Worm (Caenorhabditis elegans): ENCODE results near the gene srv-25.

srv-25 gene

ce11 chrIV:6284277-6284676 is 19.3 kb downstream of the srv-25 start, which contains the start of gene ops-1:
Gene ops-1 (minus strand): TSS chrIV:6284377.
- no peak for TF ChIP-seq T23F11.4 (GFP tag; optimal IDR thresholded peaks at IDR 0.05)
- TF ChIP-seq sox-4 (tag; optimal IDR thresholded peaks at IDR 0.05), result no peak

- TF ChIP-seq C38D4.7 (GFP tag; optimal IDR thresholded peaks at IDR 0.05) (no peak), elt-4 (tag; optimal IDR thresholded peaks at IDR 0.05) (no peak), ceh-22 (tag; optimal IDR thresholded peaks at IDR 0.05) (no peak), dve-1 (tag; optimal IDR thresholded peaks at IDR 0.05) (no peak), ets-4 (tag; optimal IDR thresholded peaks at IDR 0.05) (no peak), elt-2 (tag; optimal IDR thresholded peaks at IDR 0.05) (no peak), K09A11.1 (tag; optimal IDR thresholded peaks at IDR 0.05; ENCODE audit: insufficient read depth) (no peak), ceh-24 (tag; optimal IDR thresholded peaks at IDR 0.05) (no peak), ceh-2 (tag; optimal IDR thresholded peaks at IDR 0.05) (no peak), ceh-6 (GFP tag; optimal IDR thresholded peaks at IDR 0.05) (no peak), odd-2 (tag; optimal IDR thresholded peaks at IDR 0.05) (no peak), tbx-7 (tag; optimal IDR thresholded peaks at IDR 0.05) (no peak), pag-3 (tag; optimal IDR thresholded peaks at IDR 0.05; ENCODE audit: borderline replicate concordance) (no peak), nfya-1 (tag; optimal IDR thresholded peaks at IDR 0.05) (no peak), ahr-1 (tag; optimal IDR thresholded peaks at IDR 0.05) (no peak), ceh-34 (tag; optimal IDR thresholded peaks at IDR 0.05) (no peak), hlh-6 (tag; optimal IDR thresholded peaks at IDR 0.05) (no peak), npax-4 (tag; optimal IDR thresholded peaks at IDR 0.05) (no peak), ceh-45 (GFP tag; IDR thresholded peaks at IDR 0.05) (no peak), pat-9 (tag; optimal IDR thresholded peaks at IDR 0.05) (no peak)
These were observed 21.4 kb downstream of the srv-25 start, which contains the start of gene srv-32 for ce11 chrIV:6282143-6282542. Gene srv-32 (minus strand): TSS chrIV:6282243.

ce11 chrIV:6279392-6279791 is 24.1 kb downstream of the srv-25 start, which contains the start of gene sams-5:
Gene sams-5 (minus strand): TSS chrIV:6279522.
- no peak for TF ChIP-seq ceh-14 (tag; optimal IDR thresholded peaks at IDR 0.05)
- peak; percentile 58 for TF ChIP-seq elt-2 (tag; optimal IDR thresholded peaks at IDR 0.05)

ce11 chrIV:6275671-6276209 is 27.8 kb downstream of the srv-25 start, which contains the start of the genes aat-4 and T13A10.1:
Gene aat-4 (minus strand): TSS chrIV:6275721.
Gene T13A10.1 (plus strand): TSS chrIV:6276081.
- TF ChIP-seq elt-2 (tag; optimal IDR thresholded peaks at IDR 0.05) (peak; percentile 78), lim-6 (tag; optimal IDR thresholded peaks at IDR 0.05) (no peak)

- TF ChIP-seq ama-1 (optimal IDR thresholded peaks at IDR 0.05) (no peak), ceh-24 (tag; optimal IDR thresholded peaks at IDR 0.05) (no peak), ceh-45 (GFP tag; IDR thresholded peaks at IDR 0.05) (no peak), ceh-19 (GFP tag; optimal IDR thresholded peaks at IDR 0.05) (no peak), K09A11.1 (tag; optimal IDR thresholded peaks at IDR 0.05; ENCODE audit: insufficient read depth) (no peak), unc-3 (GFP tag; conservative IDR thresholded peaks at IDR 0.05) (no peak), unc-3 (tag; optimal IDR thresholded peaks at IDR 0.05) (no peak), fkh-6 (tag; optimal IDR thresholded peaks at IDR 0.05) (no peak), mec-3 (tag; optimal IDR thresholded peaks at IDR 0.05; ENCODE audit: borderline replicate concordance) (no peak), rnt-1 (tag; optimal IDR thresholded peaks at IDR 0.05) (no peak), pha-2 (tag; optimal IDR thresholded peaks at IDR 0.05) (no peak), pros-1 (tag; optimal IDR thresholded peaks at IDR 0.05) (no peak), syd-9 (tag; optimal IDR thresholded peaks at IDR 0.05) (no peak), hlh-6 (tag; optimal IDR thresholded peaks at IDR 0.05) (no peak), elt-4 (tag; optimal IDR thresholded peaks at IDR 0.05) (no peak), ztf-16 (tag; optimal IDR thresholded peaks at IDR 0.05) (no peak), pqm-1 (tag; optimal IDR thresholded peaks at IDR 0.05) (no peak), Y22D7AL.16 (tag; optimal IDR thresholded peaks at IDR 0.05) (no peak), ceh-31 (tag; optimal IDR thresholded peaks at IDR 0.05) (no peak), npax-4 (tag; optimal IDR thresholded peaks at IDR 0.05) (no peak), pax-1 (tag; optimal IDR thresholded peaks at IDR 0.05) (no peak)
These were observed 31.6 kb downstream of the srv-25 start, which contains the start of gene srv-31 for ce11 chrIV:6271923-6272322. Gene srv-31 (minus strand): TSS chrIV:6272023.
